Fruit fly (Drosophila melanogaster) Kc167 (cell line): ENCODE data around the gene hay.

ENCODE experiments used
- Myc ChIP-seq: fragments of >200 bp; optimal IDR thresholded peaks from 2 replicates; lab custom pipeline; 2017; ENCODE audit warnings: missing external identifiers
- Sin3A ChIP-seq: fragments of >200 bp; optimal IDR thresholded peaks from 2 replicates; lab custom pipeline; 2018; ENCODE audit warnings: missing external identifiers
- h ChIP-seq: fragments of >200 bp; optimal IDR thresholded peaks from 3 replicates; lab custom pipeline; 2018; ENCODE audit warnings: missing external identifiers
- insv ChIP-seq: fragments of >200 bp; optimal IDR thresholded peaks from 3 replicates; lab custom pipeline; 2018; ENCODE audit warnings: missing external identifiers
- psq ChIP-seq: fragments of >200 bp; optimal IDR thresholded peaks from 2 replicates; lab custom pipeline; 2017; ENCODE audit warnings: missing external identifiers
- ttk ChIP-seq: sonication (Bioruptor generic); optimal IDR thresholded peaks from 2 replicates; lab custom pipeline; 2017; ENCODE audit warnings: missing external identifiers

- no peak for TF ChIP-seq Sin3A (lab: Kevin White, UChicago)
- no peak for TF ChIP-seq insv (lab: Kevin White, UChicago)
- TF ChIP-seq ttk (lab: Kevin White, UChicago): no peak
- TF ChIP-seq psq (lab: Kevin White, UChicago): no peak
- TF ChIP-seq Myc (lab: Kevin White, UChicago): no peak
- no peak for TF ChIP-seq h
Observed at dm6 chr3L:10677816-10678215, 46.9 kb downstream of the hay start.
